Fruit fly (Drosophila melanogaster) whole organism, embryonic: ENCODE measurements around the gene PIG-Q.

Experiments used
- ATbp ChIP-seq: fragments of 200-800 bp; sonication (Bioruptor generic); optimal IDR thresholded peaks from 2 replicates; lab custom pipeline; 2017; ENCODE audit warnings: missing biosample characterization, mild to moderate bottlenecking, missing genetic modification characterization, missing genetic modification reagents
- Aef1 ChIP-seq: fragments of 200-800 bp; sonication (Bioruptor generic); IDR thresholded peaks from 3 replicates; pipeline ENCODE4 v1.3.6; 2022; ENCODE audit warnings: missing biosample characterization, missing genetic modification characterization
- Asciz ChIP-seq: fragments of 200-800 bp; sonication (Bioruptor generic); optimal IDR thresholded peaks from 2 replicates; lab custom pipeline; 2017; ENCODE audit warnings: missing biosample characterization, mild to moderate bottlenecking, missing genetic modification characterization, missing genetic modification reagents
- Atf6 ChIP-seq: fragments of 200-800 bp; sonication (Bioruptor generic); IDR thresholded peaks from 2 replicates; pipeline ENCODE4 v1.3.6; 2022; ENCODE audit warnings: missing biosample characterization, missing genetic modification characterization
- Bdp1 ChIP-seq: fragments of 200-800 bp; sonication (Bioruptor generic); optimal IDR thresholded peaks from 3 replicates; lab custom pipeline; 2016; ENCODE audit warnings: missing biosample characterization, missing genetic modification characterization
- Blimp-1 ChIP-seq: fragments of 200-800 bp; sonication (Bioruptor generic); optimal IDR thresholded peaks from 3 replicates; lab custom pipeline; 2018; ENCODE audit warnings: missing biosample characterization, missing genetic modification characterization, mild to moderate bottlenecking, moderate library complexity, missing genetic modification reagents
- CG1024 ChIP-seq: fragments of 200-800 bp; sonication (Bioruptor generic); IDR thresholded peaks from 2 replicates; pipeline ENCODE4 v1.3.6; 2022; ENCODE audit warnings: missing biosample characterization, missing genetic modification characterization
- CG13287 ChIP-seq: fragments of 200-800 bp; sonication (Bioruptor generic); IDR thresholded peaks from 2 replicates; pipeline ENCODE4 v1.3.6; 2022; ENCODE audit warnings: missing biosample characterization, missing genetic modification characterization; ENCODE audit not compliant: partially characterized antibody
- CG13624 ChIP-seq: fragments of 200-800 bp; sonication (Bioruptor generic); optimal IDR thresholded peaks from 2 replicates; lab custom pipeline; 2016; ENCODE audit warnings: missing biosample characterization, missing genetic modification characterization
- CG15011 ChIP-seq: fragments of 200-800 bp; sonication (Bioruptor generic); optimal IDR thresholded peaks from 3 replicates; lab custom pipeline; 2018; ENCODE audit warnings: missing biosample characterization, mild to moderate bottlenecking, missing genetic modification characterization
- CG15514 ChIP-seq: fragments of 200-800 bp; sonication (Bioruptor generic); optimal IDR thresholded peaks from 3 replicates; lab custom pipeline; 2017; ENCODE audit warnings: missing biosample characterization, missing genetic modification characterization, mild to moderate bottlenecking, moderate library complexity, missing genetic modification reagents
- CG15601 ChIP-seq: fragments of 200-800 bp; sonication (Bioruptor generic); optimal IDR thresholded peaks from 3 replicates; lab custom pipeline; 2019; ENCODE audit warnings: missing biosample characterization, mild to moderate bottlenecking, missing genetic modification characterization, moderate library complexity
- CG17385 ChIP-seq: fragments of 200-800 bp; sonication (Bioruptor generic); optimal IDR thresholded peaks from 3 replicates; lab custom pipeline; 2018; ENCODE audit warnings: missing biosample characterization, mild to moderate bottlenecking, missing genetic modification characterization
- CG17912 ChIP-seq: fragments of 200-800 bp; sonication (Bioruptor generic); optimal IDR thresholded peaks from 2 replicates; lab custom pipeline; 2018; ENCODE audit warnings: missing biosample characterization, mild to moderate bottlenecking, missing genetic modification characterization
- CG4282 ChIP-seq: fragments of 200-800 bp; sonication (Bioruptor generic); optimal IDR thresholded peaks from 2 replicates; lab custom pipeline; 2016; ENCODE audit warnings: missing biosample characterization, missing genetic modification characterization
- CG7556 ChIP-seq: fragments of 200-800 bp; sonication (Bioruptor generic); optimal IDR thresholded peaks from 2 replicates; lab custom pipeline; 2017; ENCODE audit warnings: missing biosample characterization, mild to moderate bottlenecking, missing genetic modification characterization
- CG9437 ChIP-seq: fragments of 200-800 bp; sonication (Bioruptor generic); optimal IDR thresholded peaks from 2 replicates; lab custom pipeline; 2018; ENCODE audit warnings: missing biosample characterization, mild to moderate bottlenecking, missing genetic modification characterization
- CTCF ChIP-seq: fragments of 200-800 bp; sonication (Bioruptor generic); optimal IDR thresholded peaks from 2 replicates; lab custom pipeline; 2017; ENCODE audit warnings: missing biosample characterization, mild to moderate bottlenecking, missing genetic modification characterization, moderate library complexity
- Dref ChIP-seq: fragments of 200-800 bp; sonication (Bioruptor generic); IDR thresholded peaks from 2 replicates; pipeline ENCODE4 v1.3.6; 2022; ENCODE audit warnings: missing biosample characterization, missing genetic modification characterization
- E2f1 ChIP-seq: fragments of 200-800 bp; sonication (Bioruptor generic); IDR thresholded peaks from 2 replicates; pipeline ENCODE4 v1.3.6; 2022; ENCODE audit warnings: missing biosample characterization, missing genetic modification characterization
- Elba2 ChIP-seq: fragments of 200-800 bp; sonication (Bioruptor generic); optimal IDR thresholded peaks from 3 replicates; lab custom pipeline; 2016; ENCODE audit warnings: missing biosample characterization, missing genetic modification characterization
- HLH4C ChIP-seq: fragments of 200-800 bp; sonication (Bioruptor generic); IDR thresholded peaks from 3 replicates; pipeline ENCODE4 v1.3.6; 2022; ENCODE audit warnings: missing biosample characterization, missing genetic modification characterization; ENCODE audit not compliant: partially characterized antibody
- HLH54F ChIP-seq: fragments of 200-800 bp; sonication (Bioruptor generic); optimal IDR thresholded peaks from 3 replicates; lab custom pipeline; 2016; ENCODE audit warnings: missing biosample characterization, missing genetic modification characterization
- HLHmδ ChIP-seq: fragments of 200-800 bp; sonication (Bioruptor generic); optimal IDR thresholded peaks from 2 replicates; lab custom pipeline; 2018; ENCODE audit warnings: missing biosample characterization, mild to moderate bottlenecking, missing genetic modification characterization, moderate library complexity
- Hey ChIP-seq: fragments of 200-800 bp; sonication (Bioruptor generic); optimal IDR thresholded peaks from 3 replicates; lab custom pipeline; 2018; ENCODE audit warnings: missing biosample characterization, mild to moderate bottlenecking, missing genetic modification characterization
- Lim3 ChIP-seq: fragments of 200-800 bp; sonication (Bioruptor generic); IDR thresholded peaks from 2 replicates; pipeline ENCODE4 v1.3.6; 2022; ENCODE audit warnings: missing biosample characterization, missing genetic modification characterization
- Med ChIP-seq: fragments of 200-800 bp; sonication (Bioruptor generic); peaks from one replicate; lab custom pipeline; 2016; ENCODE audit warnings: missing biosample characterization, missing genetic modification characterization, mild to moderate bottlenecking, inconsistent platforms, moderate library complexity
- Myb ChIP-seq: fragments of 200-800 bp; sonication (Bioruptor generic); optimal IDR thresholded peaks from 2 replicates; lab custom pipeline; 2016; ENCODE audit warnings: missing biosample characterization, missing genetic modification characterization
- Nf-YB ChIP-seq: fragments of 200-800 bp; sonication (Bioruptor generic); optimal IDR thresholded peaks from 3 replicates; lab custom pipeline; 2019; ENCODE audit warnings: missing biosample characterization, mild to moderate bottlenecking, missing genetic modification characterization, moderate library complexity
- PHDP ChIP-seq: fragments of 200-800 bp; sonication (Bioruptor generic); optimal IDR thresholded peaks from 3 replicates; lab custom pipeline; 2018; ENCODE audit warnings: missing biosample characterization, mild to moderate bottlenecking, missing genetic modification characterization, moderate library complexity
- Sox102F ChIP-seq: fragments of 200-800 bp; sonication (Bioruptor generic); optimal IDR thresholded peaks from 2 replicates; lab custom pipeline; 2018; ENCODE audit warnings: missing biosample characterization, mild to moderate bottlenecking, missing genetic modification characterization, moderate library complexity
- Ssrp ChIP-seq: fragments of 200-800 bp; sonication (Bioruptor generic); optimal IDR thresholded peaks from 2 replicates; lab custom pipeline; 2018; ENCODE audit warnings: missing biosample characterization, mild to moderate bottlenecking, missing genetic modification characterization, moderate library complexity
- al ChIP-seq: fragments of 200-800 bp; sonication (Bioruptor generic); IDR thresholded peaks from 2 replicates; pipeline ENCODE4 v1.3.6; 2022; ENCODE audit warnings: missing biosample characterization, missing genetic modification characterization
- cwo ChIP-seq: fragments of 200-800 bp; sonication (Bioruptor generic); optimal IDR thresholded peaks from 3 replicates; lab custom pipeline; 2017; ENCODE audit warnings: missing biosample characterization, missing genetic modification characterization, mild to moderate bottlenecking, moderate library complexity, missing genetic modification reagents
- exex ChIP-seq: fragments of 200-800 bp; sonication (Bioruptor generic); optimal IDR thresholded peaks from 4 replicates; lab custom pipeline; 2018; ENCODE audit warnings: missing biosample characterization, mild to moderate bottlenecking, missing genetic modification characterization, moderate library complexity
- grn ChIP-seq: fragments of 200-800 bp; sonication (Bioruptor generic); optimal IDR thresholded peaks from 3 replicates; lab custom pipeline; 2017; ENCODE audit warnings: missing biosample characterization, missing genetic modification characterization
- gro ChIP-seq: fragments of 200-800 bp; sonication (Bioruptor generic); optimal IDR thresholded peaks from 2 replicates; lab custom pipeline; 2016; ENCODE audit warnings: missing biosample characterization, missing genetic modification characterization
- inv ChIP-seq: fragments of 200-800 bp; sonication (Bioruptor generic); IDR thresholded peaks from 2 replicates; pipeline ENCODE4 v1.3.6; 2022; ENCODE audit warnings: missing biosample characterization, missing genetic modification characterization; ENCODE audit not compliant: partially characterized antibody
- jumu ChIP-seq: fragments of 200-800 bp; sonication (Bioruptor generic); optimal IDR thresholded peaks from 3 replicates; lab custom pipeline; 2016; ENCODE audit warnings: missing biosample characterization, missing genetic modification characterization
- kay ChIP-seq: fragments of 200-800 bp; sonication (Bioruptor generic); optimal IDR thresholded peaks from 2 replicates; lab custom pipeline; 2016; ENCODE audit warnings: missing biosample characterization, missing genetic modification characterization
- luna ChIP-seq: fragments of 200-800 bp; sonication (Bioruptor generic); optimal IDR thresholded peaks from 2 replicates; lab custom pipeline; 2016; ENCODE audit warnings: missing biosample characterization, missing genetic modification characterization
- onecut ChIP-seq: fragments of 200-800 bp; sonication (Bioruptor generic); IDR thresholded peaks from 2 replicates; pipeline ENCODE4 v1.3.6; 2022; ENCODE audit warnings: missing biosample characterization, missing genetic modification characterization
- p53 ChIP-seq: fragments of 200-800 bp; sonication (Bioruptor generic); optimal IDR thresholded peaks from 2 replicates; lab custom pipeline; 2016; ENCODE audit warnings: missing biosample characterization, missing genetic modification characterization
- pho ChIP-seq: fragments of 200-800 bp; sonication (Bioruptor generic); optimal IDR thresholded peaks from 2 replicates; lab custom pipeline; 2016; ENCODE audit warnings: missing biosample characterization, missing genetic modification characterization
- pnt ChIP-seq: fragments of 200-800 bp; sonication (Bioruptor generic); optimal IDR thresholded peaks from 3 replicates; lab custom pipeline; 2016; ENCODE audit warnings: missing biosample characterization, missing genetic modification characterization
- repo ChIP-seq: fragments of 200-800 bp; sonication (Bioruptor generic); optimal IDR thresholded peaks from 2 replicates; lab custom pipeline; 2016; ENCODE audit warnings: missing biosample characterization, missing genetic modification characterization
- unpg ChIP-seq: fragments of 200-800 bp; sonication (Bioruptor generic); optimal IDR thresholded peaks from 3 replicates; lab custom pipeline; 2018; ENCODE audit warnings: missing biosample characterization, mild to moderate bottlenecking, missing genetic modification characterization, moderate library complexity
- usp ChIP-seq: fragments of >200 bp; optimal IDR thresholded peaks from 2 replicates; lab custom pipeline; 2017; ENCODE audit warnings: missing biosample characterization, missing genetic modification characterization
- wek ChIP-seq: fragments of 200-800 bp; sonication (Bioruptor generic); optimal IDR thresholded peaks from 3 replicates; lab custom pipeline; 2018; ENCODE audit warnings: missing biosample characterization, mild to moderate bottlenecking, missing genetic modification characterization, moderate library complexity
- zfh2 ChIP-seq: fragments of 200-800 bp; sonication (Bioruptor generic); optimal IDR thresholded peaks from 2 replicates; lab custom pipeline; 2016; ENCODE audit warnings: missing biosample characterization, missing genetic modification characterization

PIG-Q gene

dm6 chrX:16332615-16333288, 26.2 kb upstream of the PIG-Q start (continued):
- peak; percentile 94 for TF ChIP-seq CG9437 (GFP tag; lab: Kevin White, UChicago)
- TF ChIP-seq pnt (GFP tag; lab: Kevin White, UChicago): peak; percentile 93
- peak; percentile 94 for TF ChIP-seq pho
- TF ChIP-seq CTCF: peak; percentile 67
- peak; percentile 94 for TF ChIP-seq ATbp (GFP tag; lab: Kevin White, UChicago)
- TF ChIP-seq CG7556 (GFP tag; lab: Kevin White, UChicago): peak; percentile 99
- peak; percentile 90 for TF ChIP-seq onecut (GFP tag; lab: Robert Waterston, UW)
- no peak; the same call in 1 of the 2 replicates for TF ChIP-seq CG13287 (GFP tag; lab: Robert Waterston, UW)
- TF ChIP-seq CG15011 (GFP tag; lab: Kevin White, UChicago): peak; percentile 95
- no peak for TF ChIP-seq usp (GFP tag; lab: Kevin White, UChicago)
- TF ChIP-seq Med: peak; percentile 99
- peak; percentile 89 for TF ChIP-seq CG15514 (GFP tag; lab: Kevin White, UChicago)
- peak; percentile 96 for TF ChIP-seq HLH54F (GFP tag; lab: Kevin White, UChicago)
- peak; percentile 81 for TF ChIP-seq p53 (GFP tag; lab: Kevin White, UChicago)
- TF ChIP-seq Dref: 0 out of 2 replicates have a peak, but pooled peaks have one; percentile 6
- TF ChIP-seq kay (GFP tag; lab: Kevin White, UChicago): peak; percentile 90
- TF ChIP-seq grn (GFP tag; lab: Kevin White, UChicago): peak; percentile 91
- TF ChIP-seq exex (tag; lab: Kevin White, UChicago): peak; percentile 89
- peak; percentile 90 for TF ChIP-seq E2f1
- TF ChIP-seq Blimp-1 (GFP tag; lab: Kevin White, UChicago): peak; percentile 93
- TF ChIP-seq Nf-YB (GFP tag; lab: Kevin White, UChicago): peak; percentile 86
- peak; percentile 94 for TF ChIP-seq Asciz (GFP tag; lab: Kevin White, UChicago)
- TF ChIP-seq CG4282 (GFP tag; lab: Kevin White, UChicago): peak; percentile 70
- TF ChIP-seq CG15601 (tag; lab: Kevin White, UChicago): peak; percentile 95
- TF ChIP-seq repo (GFP tag; lab: Kevin White, UChicago): peak; percentile 93
- TF ChIP-seq Sox102F (GFP tag; lab: Kevin White, UChicago): peak; percentile 95
- TF ChIP-seq cwo (GFP tag; lab: Kevin White, UChicago): peak; percentile 94
- TF ChIP-seq luna (GFP tag; lab: Kevin White, UChicago): peak; percentile 87
- peak; percentile 84 for TF ChIP-seq wek (GFP tag; lab: Kevin White, UChicago)
- TF ChIP-seq Lim3 (GFP tag; lab: Robert Waterston, UW): peak; percentile 80
- peak; percentile 94 for TF ChIP-seq CG17385 (GFP tag; lab: Kevin White, UChicago)
- TF ChIP-seq Hey (tag; lab: Kevin White, UChicago): no peak
- peak; percentile 95 for TF ChIP-seq jumu
- peak; percentile 90 for TF ChIP-seq al (GFP tag; lab: Robert Waterston, UW)
- TF ChIP-seq Ssrp (tag; lab: Kevin White, UChicago): peak; percentile 96
- TF ChIP-seq Bdp1 (GFP tag; lab: Kevin White, UChicago): peak; percentile 87
- TF ChIP-seq CG1024 (GFP tag; lab: Robert Waterston, UW): peak; percentile 61
- no peak for TF ChIP-seq Elba2 (GFP tag; lab: Kevin White, UChicago)
- peak; percentile 91 for TF ChIP-seq Aef1 (GFP tag; lab: Robert Waterston, UW)
- peak; percentile 97 for TF ChIP-seq gro (GFP tag; lab: Kevin White, UChicago)
- TF ChIP-seq Atf6 (GFP tag; lab: Robert Waterston, UW): peak; percentile 94
- peak; percentile 57 for TF ChIP-seq HLHmδ (GFP tag; lab: Kevin White, UChicago)
- TF ChIP-seq inv (GFP tag; lab: Robert Waterston, UW): no peak
- TF ChIP-seq PHDP (tag; lab: Kevin White, UChicago): peak; percentile 96
- peak; percentile 96 for TF ChIP-seq CG13624 (GFP tag; lab: Kevin White, UChicago)
- TF ChIP-seq HLH4C (GFP tag; lab: Robert Waterston, UW): no peak
- TF ChIP-seq zfh2: peak; percentile 94
- peak; percentile 91 for TF ChIP-seq CG17912 (GFP tag; lab: Kevin White, UChicago)
- TF ChIP-seq Myb (GFP tag; lab: Kevin White, UChicago): peak; percentile 85
- TF ChIP-seq unpg (GFP tag; lab: Kevin White, UChicago): peak; percentile 95
